Fruit fly (Drosophila melanogaster): ENCODE data around the gene CG32036.
A peak's percentile ranks its signal among the peaks of the same experiment; 100 is the strongest.

- no peak for TF ChIP-seq CG5204 (GFP tag; optimal IDR thresholded peaks at IDR 0.05)
- TF ChIP-seq ovo (GFP tag; optimal IDR thresholded peaks at IDR 0.05), result no peak
- no peak for TF ChIP-seq Hr96 (GFP tag; optimal IDR thresholded peaks at IDR 0.05)
- no peak for TF ChIP-seq kay (GFP tag; ENCODE audit: borderline replicate concordance)
- TF ChIP-seq bab1 (GFP tag; optimal IDR thresholded peaks at IDR 0.05), result peak; percentile 0
Observed at dm6 chr3L:9455819-9456388, 33.1 kb downstream of the CG32036 start, which contains the start of the genes phol and CG3552.

Data from whole organism, adult.